Worm (Caenorhabditis elegans) whole organism, L1 larva: Measurements from ENCODE around the gene rars-1.

ENCODE experiments used
- C04F5.9 ChIP-seq: sonication (generic microtip); optimal IDR thresholded peaks from 2 replicates; lab custom pipeline; 2016; ENCODE audit warnings: missing genetic modification characterization, missing compliant biosample characterization
- C16A3.4 ChIP-seq: fragments of 150-350 bp; optimal IDR thresholded peaks from 2 replicates; lab custom pipeline; 2014; ENCODE audit warnings: missing biosample characterization, missing genetic modification characterization
- F16B12.6 ChIP-seq: fragments of 150-350 bp; optimal IDR thresholded peaks from 2 replicates; lab custom pipeline; 2014; ENCODE audit warnings: missing biosample characterization, missing genetic modification characterization
- blmp-1 ChIP-seq: fragments of 150-350 bp; optimal IDR thresholded peaks from 2 replicates; lab custom pipeline; 2014; ENCODE audit warnings: missing biosample characterization, missing genetic modification characterization
- ceh-63 ChIP-seq: fragments of 200-800 bp; sonication (Bioruptor generic); optimal IDR thresholded peaks from 2 replicates; lab custom pipeline; 2018; ENCODE audit warnings: mild to moderate bottlenecking, missing genetic modification characterization, missing compliant biosample characterization
- ceh-82 ChIP-seq, 3 experiments: fragments of 150-350 bp in 1 of 3; sonication (generic microtip) in 2 of 3; optimal IDR thresholded peaks; 2 replicates each; lab custom pipeline; 2014 to 2017; ENCODE audit warnings: missing biosample characterization in 3 of 3, missing genetic modification characterization in 3 of 3
- ceh-88 ChIP-seq: fragments of 200-800 bp; sonication (Bioruptor generic); IDR thresholded peaks from 2 replicates; pipeline ENCODE4 v1.3.6; 2022; ENCODE audit warnings: missing genetic modification characterization, missing compliant biosample characterization
- ceh-90 ChIP-seq: sonication (generic microtip); optimal IDR thresholded peaks from 2 replicates; lab custom pipeline; 2016; ENCODE audit warnings: missing genetic modification characterization, missing compliant biosample characterization
- dpl-1 ChIP-seq, 3 experiments: fragments of 150-350 bp in 2 of 3; sonication (generic microtip) in 1 of 3; optimal IDR thresholded peaks; 2 replicates each; lab custom pipeline; 2014 to 2017; ENCODE audit warnings: missing biosample characterization in 3 of 3, missing genetic modification characterization in 3 of 3, missing genetic modification reagents in 3 of 3
- dsc-1 ChIP-seq: sonication (generic microtip); optimal IDR thresholded peaks from 2 replicates; lab custom pipeline; 2016; ENCODE audit warnings: mild to moderate bottlenecking, missing genetic modification characterization, missing compliant biosample characterization
- efl-1 ChIP-seq, 4 experiments: fragments of 150-350 bp; optimal IDR thresholded peaks in 3 of 4; peaks in 1 of 4; 1 replicate in 1 of 4; 2 replicates in 3 of 4; lab custom pipeline; 2014; ENCODE audit warnings: missing biosample characterization in 2 of 4, missing genetic modification characterization in 2 of 4, missing genetic modification reagents in 2 of 4
- efl-3 ChIP-seq: fragments of 200-800 bp; sonication (Bioruptor generic); optimal IDR thresholded peaks from 2 replicates; lab custom pipeline; 2018; ENCODE audit warnings: mild to moderate bottlenecking, missing genetic modification characterization, missing compliant biosample characterization
- egl-13 ChIP-seq: sonication (generic microtip); optimal IDR thresholded peaks from 2 replicates; lab custom pipeline; 2016; ENCODE audit warnings: missing genotype, missing genetic modification reagents, missing genetic modification characterization, missing compliant biosample characterization
- egl-27 ChIP-seq, 2 experiments: fragments of 150-350 bp in 1 of 2; sonication (generic microtip); optimal IDR thresholded peaks; 3 replicates each; lab custom pipeline; 2017 to 2018; ENCODE audit warnings: missing biosample characterization in 2 of 2, missing genetic modification characterization in 2 of 2, missing genetic modification reagents in 2 of 2
- elt-2 ChIP-seq: sonication (generic microtip); optimal IDR thresholded peaks from 2 replicates; lab custom pipeline; 2016; ENCODE audit warnings: missing genetic modification characterization, mild to moderate bottlenecking, inconsistent platforms, missing compliant biosample characterization, missing genetic modification reagents
- elt-3 ChIP-seq, 6 experiments: fragments of 150-350 bp in 1 of 6; sonication (generic microtip); optimal IDR thresholded peaks; 2 replicates each; lab custom pipeline; 2017 to 2018; ENCODE audit warnings: missing biosample characterization in 6 of 6, missing genetic modification characterization in 6 of 6, inconsistent platforms in 1 of 6
- fkh-10 ChIP-seq: sonication (generic microtip); optimal IDR thresholded peaks from 2 replicates; lab custom pipeline; 2017; ENCODE audit warnings: missing biosample characterization, missing genetic modification reagents, missing genetic modification characterization
- fkh-8 ChIP-seq: sonication (generic microtip); optimal IDR thresholded peaks from 2 replicates; lab custom pipeline; 2016; ENCODE audit warnings: mild to moderate bottlenecking, missing genetic modification characterization, missing compliant biosample characterization
- hpl-2 ChIP-seq: fragments of 150-350 bp; optimal IDR thresholded peaks from 2 replicates; lab custom pipeline; 2014; ENCODE audit warnings: missing biosample characterization, missing genetic modification reagents, missing genetic modification characterization
- isw-1 ChIP-seq: fragments of 200-800 bp; sonication (Bioruptor generic); IDR thresholded peaks from 2 replicates; pipeline ENCODE4 v1.3.6; 2022; ENCODE audit warnings: missing genetic modification characterization, missing compliant biosample characterization
- lin-13 ChIP-seq: fragments of 150-350 bp; optimal IDR thresholded peaks from 2 replicates; lab custom pipeline; 2014; ENCODE audit warnings: missing biosample characterization, missing genetic modification reagents, missing genetic modification characterization
- lin-14 ChIP-seq: fragments of 200-800 bp; sonication (Bioruptor generic); optimal IDR thresholded peaks from 2 replicates; lab custom pipeline; 2018; ENCODE audit warnings: mild to moderate bottlenecking, missing genetic modification characterization, moderate library complexity, missing compliant biosample characterization
- lin-15B ChIP-seq: fragments of 150-350 bp; sonication (generic microtip); optimal IDR thresholded peaks from 3 replicates; lab custom pipeline; 2014; ENCODE audit warnings: missing biosample characterization, missing genetic modification characterization
- lin-35 ChIP-seq, 2 experiments: fragments of 150-350 bp; optimal IDR thresholded peaks; 2 replicates each; lab custom pipeline; 2014; ENCODE audit warnings: missing biosample characterization in 2 of 2, missing genetic modification characterization in 2 of 2, missing genetic modification reagents in 2 of 2
- lir-3 ChIP-seq: sonication (generic microtip); optimal IDR thresholded peaks from 2 replicates; lab custom pipeline; 2016; ENCODE audit warnings: mild to moderate bottlenecking, missing genetic modification characterization, moderate library complexity, missing compliant biosample characterization; ENCODE audit not compliant: poor library complexity
- lsy-2 ChIP-seq, 2 experiments: fragments of 150-350 bp; optimal IDR thresholded peaks; 2 replicates each; lab custom pipeline; 2014; ENCODE audit warnings: missing biosample characterization in 2 of 2, missing genetic modification characterization in 2 of 2
- mdl-1 ChIP-seq, 2 experiments: fragments of 150-350 bp; optimal IDR thresholded peaks; 2 replicates each; lab custom pipeline; 2014 to 2017; ENCODE audit warnings: missing biosample characterization in 2 of 2, missing genetic modification characterization in 2 of 2, inconsistent platforms in 1 of 2
- nhr-11 ChIP-seq: fragments of 150-350 bp; optimal IDR thresholded peaks from 2 replicates; lab custom pipeline; 2014; ENCODE audit warnings: missing biosample characterization, missing genetic modification characterization
- nhr-19 ChIP-seq: fragments of 200-800 bp; sonication (Bioruptor generic); conservative IDR thresholded peaks from 2 replicates; pipeline ENCODE4 v1.3.6; 2022; ENCODE audit warnings: missing genetic modification characterization, missing compliant biosample characterization
- nhr-28 ChIP-seq: fragments of 150-350 bp; optimal IDR thresholded peaks from 2 replicates; lab custom pipeline; 2014; ENCODE audit warnings: missing biosample characterization, missing genetic modification characterization
- nhr-47 ChIP-seq: sonication (generic microtip); optimal IDR thresholded peaks from 2 replicates; lab custom pipeline; 2016; ENCODE audit warnings: mild to moderate bottlenecking, missing genetic modification characterization, moderate library complexity, missing compliant biosample characterization
- nhr-71 ChIP-seq: sonication (generic microtip); optimal IDR thresholded peaks from 2 replicates; lab custom pipeline; 2016; ENCODE audit warnings: mild to moderate bottlenecking, missing genetic modification characterization, moderate library complexity, missing compliant biosample characterization
- nhr-76 ChIP-seq: sonication (generic microtip); optimal IDR thresholded peaks from 2 replicates; lab custom pipeline; 2017; ENCODE audit warnings: missing biosample characterization, missing genetic modification characterization
- nhr-77 ChIP-seq: fragments of 150-350 bp; optimal IDR thresholded peaks from 2 replicates; lab custom pipeline; 2014; ENCODE audit warnings: missing biosample characterization, missing genetic modification characterization
- nhr-84 ChIP-seq: sonication (generic microtip); optimal IDR thresholded peaks from 2 replicates; lab custom pipeline; 2017; ENCODE audit warnings: missing biosample characterization, missing genetic modification characterization
- pax-3 ChIP-seq: fragments of 200-800 bp; sonication (Bioruptor generic); optimal IDR thresholded peaks from 2 replicates; lab custom pipeline; 2018; ENCODE audit warnings: mild to moderate bottlenecking, missing genetic modification characterization, moderate library complexity, missing compliant biosample characterization
- rnt-1 ChIP-seq: sonication (generic microtip); optimal IDR thresholded peaks from 2 replicates; lab custom pipeline; 2016; ENCODE audit warnings: mild to moderate bottlenecking, missing genetic modification characterization, moderate library complexity, missing compliant biosample characterization
- skn-1 ChIP-seq: fragments of 150-350 bp; optimal IDR thresholded peaks from 2 replicates; lab custom pipeline; 2014; ENCODE audit warnings: missing biosample characterization, missing genetic modification characterization
- snpc-4 ChIP-seq: fragments of 150-350 bp; optimal IDR thresholded peaks from 2 replicates; lab custom pipeline; 2014; ENCODE audit warnings: missing biosample characterization, missing genetic modification characterization
- snu-23 ChIP-seq: sonication (generic microtip); optimal IDR thresholded peaks from 2 replicates; lab custom pipeline; 2016; ENCODE audit warnings: missing genetic modification characterization, missing compliant biosample characterization
- sox-4 ChIP-seq: sonication (generic microtip); optimal IDR thresholded peaks from 2 replicates; lab custom pipeline; 2016; ENCODE audit warnings: missing genetic modification characterization, missing compliant biosample characterization
- sptf-1 ChIP-seq: fragments of 150-350 bp; optimal IDR thresholded peaks from 2 replicates; lab custom pipeline; 2014; ENCODE audit warnings: missing biosample characterization, missing genetic modification characterization
- swsn-7 ChIP-seq: sonication (generic microtip); optimal IDR thresholded peaks from 2 replicates; lab custom pipeline; 2016; ENCODE audit warnings: missing genetic modification characterization, missing compliant biosample characterization
- tbx-2 ChIP-seq: sonication (generic microtip); optimal IDR thresholded peaks from 2 replicates; lab custom pipeline; 2016; ENCODE audit warnings: missing genetic modification characterization, missing compliant biosample characterization
- tlp-1 ChIP-seq: fragments of 150-350 bp; optimal IDR thresholded peaks from 2 replicates; lab custom pipeline; 2014; ENCODE audit warnings: missing biosample characterization, missing genetic modification characterization
- unc-130 ChIP-seq: fragments of 150-350 bp; optimal IDR thresholded peaks from 2 replicates; lab custom pipeline; 2017; ENCODE audit warnings: missing biosample characterization, missing genetic modification characterization, inconsistent platforms
- unc-86 ChIP-seq: sonication (generic microtip); optimal IDR thresholded peaks from 2 replicates; lab custom pipeline; 2016; ENCODE audit warnings: missing genetic modification characterization, missing compliant biosample characterization
- unc-98 ChIP-seq: fragments of 200-800 bp; sonication (Bioruptor generic); IDR thresholded peaks from 2 replicates; pipeline ENCODE4 v1.3.6; 2022; ENCODE audit warnings: missing genetic modification characterization, missing compliant biosample characterization
- xbp-1 ChIP-seq: sonication (generic microtip); optimal IDR thresholded peaks from 2 replicates; lab custom pipeline; 2016; ENCODE audit warnings: missing genetic modification characterization, missing compliant biosample characterization
- zip-4 ChIP-seq: fragments of 200-800 bp; sonication (Bioruptor generic); optimal IDR thresholded peaks from 2 replicates; lab custom pipeline; 2018; ENCODE audit warnings: mild to moderate bottlenecking, missing genetic modification characterization, moderate library complexity, missing compliant biosample characterization
- ztf-11 ChIP-seq, 2 experiments: sonication (generic microtip); optimal IDR thresholded peaks; 2 replicates each; lab custom pipeline; 2016 to 2017; ENCODE audit warnings: missing genetic modification characterization in 2 of 2, missing biosample characterization in 1 of 2, missing compliant biosample characterization in 1 of 2

rars-1 gene

DNA sequence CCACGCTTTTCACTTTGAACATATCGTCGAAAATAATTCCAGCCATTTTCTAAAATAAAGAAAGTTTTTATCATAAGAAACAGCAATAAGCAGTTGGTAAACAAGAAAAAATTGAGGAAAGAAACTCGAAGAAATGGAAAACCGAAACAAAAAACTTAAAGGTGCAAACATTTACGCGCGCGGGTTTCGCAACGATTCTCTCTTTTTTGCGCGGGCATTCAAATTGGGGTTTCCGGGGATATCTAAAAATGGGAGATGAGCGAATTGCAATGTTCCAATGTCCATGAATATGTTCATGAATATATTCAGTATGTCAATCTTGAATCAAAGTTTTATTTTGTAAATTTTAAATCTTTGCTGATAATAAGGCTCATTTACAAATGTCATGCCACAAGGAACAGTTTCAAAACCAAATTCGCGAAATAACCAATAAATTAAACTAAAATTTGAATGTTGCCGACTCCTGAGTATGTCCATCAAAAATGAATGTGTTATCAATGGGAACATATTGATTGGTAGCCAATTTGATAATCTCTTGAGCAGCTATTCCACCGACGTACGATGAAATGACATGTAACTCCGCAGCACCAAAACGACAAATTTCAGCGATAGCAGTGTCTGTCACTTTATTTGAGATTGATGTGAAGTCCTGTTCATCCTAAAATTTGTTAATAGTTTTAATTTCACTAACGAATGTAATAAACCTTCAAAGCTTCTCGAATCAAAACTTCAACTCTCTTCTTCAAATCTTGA is 1.2 kb upstream of the rars-1 start, which contains the start of gene rpb-8:
rpb-8 (minus strand) TSS at position 49 of the 753 bp plus-strand sequence.
- TF ChIP-seq lir-3 (peak; percentile 37), ceh-63 (GFP tag; lab: Kevin White, UChicago) (no peak), nhr-84 (tag; lab: Kevin White, UChicago) (no peak), unc-130 (tag; lab: Kevin White, UChicago) (peak; percentile 26), efl-1 (optimal IDR thresholded peaks at IDR 0.05; lab: Kevin White, UChicago) (peak; percentile 87 to 93), efl-1 (GFP tag; optimal IDR thresholded peaks at IDR 0.05 in 1 of 2; lab: Kevin White, UChicago) (peak; percentile 93 to 99), zip-4 (peak; percentile 22), mdl-1 (tag; optimal IDR thresholded peaks at IDR 0.05; lab: Kevin White, UChicago) (peak in 1 of 2 experiments; percentile 20), ceh-90 (peak; percentile 27), elt-3 (tag; optimal IDR thresholded peaks at IDR 0.05; lab: Kevin White, UChicago) (peak in 1 of 6 experiments; percentile 23), unc-86 (tag; lab: Kevin White, UChicago) (no peak), xbp-1 (tag; lab: Kevin White, UChicago) (peak; percentile 29), tlp-1 (tag; lab: Kevin White, UChicago) (no peak), lin-13 (GFP tag; lab: Kevin White, UChicago) (peak; percentile 38), ceh-88 (GFP tag; lab: Robert Waterston, UW) (no peak), C04F5.9 (tag; lab: Kevin White, UChicago) (no peak), rnt-1 (peak; percentile 74), swsn-7 (tag; lab: Kevin White, UChicago) (peak; percentile 29), lin-35 (GFP tag; optimal IDR thresholded peaks at IDR 0.05; lab: Kevin White, UChicago) (peak; percentile 94 to 96), lsy-2 (tag; optimal IDR thresholded peaks at IDR 0.05; lab: Kevin White, UChicago) (peak; percentile 56 to 80), isw-1 (peak; percentile 2; the same call in 1 of the 2 replicates), lin-14 (GFP tag; lab: Kevin White, UChicago) (no peak), efl-3 (no peak), lin-15B (tag; lab: Kevin White, UChicago) (peak; percentile 46), egl-13 (tag; lab: Kevin White, UChicago) (no peak), ceh-82 (tag; optimal IDR thresholded peaks at IDR 0.05; lab: Kevin White, UChicago) (peak in 2 of 3 experiments; percentile 28 to 71), sox-4 (no peak), sptf-1 (tag; lab: Kevin White, UChicago) (no peak), fkh-10 (GFP tag; lab: Kevin White, UChicago) (no peak), blmp-1 (peak; percentile 77), C16A3.4 (tag; lab: Kevin White, UChicago) (peak; percentile 69), nhr-47 (tag; lab: Kevin White, UChicago) (peak; percentile 52), ztf-11 (tag; optimal IDR thresholded peaks at IDR 0.05; lab: Kevin White, UChicago) (no peak), tbx-2 (tag; lab: Kevin White, UChicago) (peak; percentile 38), dpl-1 (GFP tag; optimal IDR thresholded peaks at IDR 0.05; lab: Kevin White, UChicago) (peak; percentile 90 to 95 (median 90)), elt-2 (no peak), unc-98 (no peak), nhr-28 (tag; lab: Kevin White, UChicago) (no peak), dsc-1 (no peak), F16B12.6 (tag; lab: Kevin White, UChicago) (no peak), snu-23 (GFP tag; lab: Kevin White, UChicago) (peak; percentile 54), hpl-2 (GFP tag; lab: Kevin White, UChicago) (peak; percentile 19), nhr-71 (tag; lab: Kevin White, UChicago) (peak; percentile 49), nhr-77 (peak; percentile 20), nhr-76 (tag; lab: Kevin White, UChicago) (no peak), nhr-19 (peak; percentile 35), fkh-8 (tag; lab: Kevin White, UChicago) (peak; percentile 32), skn-1 (peak; percentile 53), egl-27 (tag; optimal IDR thresholded peaks at IDR 0.05; lab: Kevin White, UChicago) (no peak), pax-3 (no peak), nhr-11 (tag; lab: Kevin White, UChicago) (no peak), snpc-4 (tag; lab: Kevin White, UChicago) (no peak)
